Fruit fly (Drosophila melanogaster): ENCODE results near the gene APC7.

The APC7 gene

dm6 chrX:6614266-6614665, 17.4 kb downstream of the APC7 start (continued):
- TF ChIP-seq row (GFP tag; IDR thresholded peaks at IDR 0.05) (no peak), CG1603 (tag; optimal IDR thresholded peaks at IDR 0.05) (peak; percentile 58), CG11456 (GFP tag; IDR thresholded peaks at IDR 0.05) (no peak), CG17829 (tag; optimal IDR thresholded peaks at IDR 0.05) (no peak), p53 (GFP tag; optimal IDR thresholded peaks at IDR 0.05) (no peak), CG4854 (GFP tag; optimal IDR thresholded peaks at IDR 0.05) (peak; percentile 5), gro (GFP tag; optimal IDR thresholded peaks at IDR 0.05) (no peak), GATAe (GFP tag; conservative IDR thresholded peaks at IDR 0.05) (no peak), jing (GFP tag; optimal IDR thresholded peaks at IDR 0.05) (no peak), pan (optimal IDR thresholded peaks at IDR 0.05) (no peak), pan (GFP tag; optimal IDR thresholded peaks at IDR 0.05 in 1 of 2, IDR thresholded peaks at IDR 0.05 in 1 of 2) (no peak), CG2889 (GFP tag; IDR thresholded peaks at IDR 0.05) (no peak), bowl (GFP tag; IDR thresholded peaks at IDR 0.05) (no peak), ro (GFP tag; IDR thresholded peaks at IDR 0.05) (no peak), cg (GFP tag; optimal IDR thresholded peaks at IDR 0.05) (peak; percentile 28), Rx (GFP tag; IDR thresholded peaks at IDR 0.05) (no peak), lola (GFP tag; optimal IDR thresholded peaks at IDR 0.05) (peak in 1 of 3 experiments; percentile 20), CG6689 (GFP tag; IDR thresholded peaks at IDR 0.05) (no peak), CG12104 (GFP tag; optimal IDR thresholded peaks at IDR 0.05) (peak; percentile 16), CG4282 (GFP tag; optimal IDR thresholded peaks at IDR 0.05) (no peak), CG10147 (GFP tag; optimal IDR thresholded peaks at IDR 0.05) (no peak), CG11093 (GFP tag; IDR thresholded peaks at IDR 0.05) (no peak), CG7839 (tag; optimal IDR thresholded peaks at IDR 0.05) (no peak), sens-2 (GFP tag; IDR thresholded peaks at IDR 0.05) (no peak), CG15073 (GFP tag; optimal IDR thresholded peaks at IDR 0.05) (no peak), Taf1 (GFP tag; IDR thresholded peaks at IDR 0.05) (no peak), CG3065 (GFP tag; optimal IDR thresholded peaks at IDR 0.05) (peak; percentile 10), Bdp1 (GFP tag; optimal IDR thresholded peaks at IDR 0.05) (no peak), CG33213 (GFP tag; optimal IDR thresholded peaks at IDR 0.05) (peak; percentile 22), pho (GFP tag; optimal IDR thresholded peaks at IDR 0.05) (no peak), CG7928 (GFP tag; optimal IDR thresholded peaks at IDR 0.05) (no peak), Kr (GFP tag; optimal IDR thresholded peaks at IDR 0.05) (peak; percentile 44), CG1792 (GFP tag; optimal IDR thresholded peaks at IDR 0.05) (no peak), stwl (tag; optimal IDR thresholded peaks at IDR 0.05) (no peak), CG12744 (GFP tag; optimal IDR thresholded peaks at IDR 0.05) (no peak), vvl (GFP tag; IDR thresholded peaks at IDR 0.05) (peak; percentile 34; the same call in 1 of the 2 replicates), mirr (GFP tag; optimal IDR thresholded peaks at IDR 0.05) (peak; percentile 51), CG8944 (GFP tag; optimal IDR thresholded peaks at IDR 0.05) (no peak), CG4404 (GFP tag; IDR thresholded peaks at IDR 0.05) (no peak), CG10366 (GFP tag; IDR thresholded peaks at IDR 0.05) (no peak), fru (optimal IDR thresholded peaks at IDR 0.05) (no peak), CG17612 (GFP tag; IDR thresholded peaks at IDR 0.05) (no peak), ttk (GFP tag; IDR thresholded peaks at IDR 0.05) (no peak), fd3F (GFP tag; optimal IDR thresholded peaks at IDR 0.05) (peak; percentile 25), Ets65A (GFP tag) (no peak), CG6791 (GFP tag; IDR thresholded peaks at IDR 0.05; ENCODE audit: partially characterized antibody) (no peak), lab (GFP tag; optimal IDR thresholded peaks at IDR 0.05) (peak; percentile 75), Hr78 (GFP tag; optimal IDR thresholded peaks at IDR 0.05) (peak in 1 of 2 experiments; percentile 62), odd (GFP tag; optimal IDR thresholded peaks at IDR 0.05) (peak; percentile 65), crol (GFP tag; IDR thresholded peaks at IDR 0.05) (no peak), CG3838 (GFP tag; optimal IDR thresholded peaks at IDR 0.05) (no peak), zfh1 (GFP tag; IDR thresholded peaks at IDR 0.05) (no peak), CG8765 (GFP tag; IDR thresholded peaks at IDR 0.05) (no peak)

Data from whole organism, embryonic.